Worm (Caenorhabditis elegans) whole organism, L4/young adult: ENCODE measurements around the gene C36E8.6.

Experiments used
- W03F9.2 ChIP-seq: fragments of 150-350 bp; optimal IDR thresholded peaks from 2 replicates; lab custom pipeline; 2014; ENCODE audit warnings: missing biosample characterization, missing genetic modification characterization
- dao-5 ChIP-seq: sonication (generic microtip); optimal IDR thresholded peaks from 2 replicates; lab custom pipeline; 2016; ENCODE audit warnings: missing genotype, missing genetic modification characterization, moderate library complexity, missing compliant biosample characterization
- him-1 ChIP-seq: sonication (generic microtip); optimal IDR thresholded peaks from 2 replicates; lab custom pipeline; 2016; ENCODE audit warnings: missing genotype, missing genetic modification reagents, missing genetic modification characterization, missing compliant biosample characterization

C36E8.6 gene

DNA sequence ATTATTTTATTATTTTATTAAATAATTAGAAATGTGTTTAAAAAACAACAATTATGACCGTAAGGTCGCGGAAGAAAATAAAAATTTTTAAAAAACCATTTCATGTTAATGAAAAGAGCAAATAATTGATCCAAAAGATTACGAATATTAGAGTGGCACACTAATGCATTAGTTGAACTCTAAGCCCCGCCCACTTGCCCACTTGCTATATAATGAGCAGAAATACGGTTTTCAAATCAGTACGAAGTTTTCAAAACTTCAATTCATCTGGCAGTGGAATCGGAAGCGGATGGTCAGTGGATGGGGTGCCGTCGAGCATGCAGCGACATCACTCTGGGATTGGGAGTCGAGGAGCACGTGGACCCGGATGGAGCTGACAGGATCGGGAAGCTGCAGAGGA is at the start of gene C36E8.6:
Gene C36E8.6, plus strand, starts transcription at position 301 of the 400 bp plus-strand sequence.
- no peak for TF ChIP-seq him-1 (tag; lab: Kevin White, UChicago)
- no peak for TF ChIP-seq W03F9.2 (tag; lab: Kevin White, UChicago)
- TF ChIP-seq dao-5 (tag; lab: Kevin White, UChicago): no peak

DNA sequence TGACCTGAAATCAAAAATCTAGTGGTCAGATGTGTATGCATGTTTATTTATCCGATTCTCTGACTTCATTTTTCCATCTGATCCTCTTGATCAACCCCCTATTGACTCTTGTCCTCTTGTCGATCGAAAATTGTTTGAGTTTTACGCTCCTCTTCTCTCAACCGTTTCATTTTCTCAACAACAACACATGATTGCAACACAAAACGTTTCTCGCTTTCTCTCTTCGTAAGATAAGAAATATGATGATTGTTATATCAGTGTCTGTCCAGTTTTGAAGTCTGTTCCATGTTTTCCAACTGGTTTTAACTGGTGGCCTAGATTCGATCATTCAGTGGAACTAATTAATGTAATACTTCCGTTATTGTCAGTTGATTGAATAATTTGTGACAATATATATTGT is 35.8 kb upstream of the C36E8.6 start:
- TF ChIP-seq W03F9.2 (tag; lab: Kevin White, UChicago) (no peak), dao-5 (tag; lab: Kevin White, UChicago) (no peak), him-1 (tag; lab: Kevin White, UChicago) (no peak)

DNA sequence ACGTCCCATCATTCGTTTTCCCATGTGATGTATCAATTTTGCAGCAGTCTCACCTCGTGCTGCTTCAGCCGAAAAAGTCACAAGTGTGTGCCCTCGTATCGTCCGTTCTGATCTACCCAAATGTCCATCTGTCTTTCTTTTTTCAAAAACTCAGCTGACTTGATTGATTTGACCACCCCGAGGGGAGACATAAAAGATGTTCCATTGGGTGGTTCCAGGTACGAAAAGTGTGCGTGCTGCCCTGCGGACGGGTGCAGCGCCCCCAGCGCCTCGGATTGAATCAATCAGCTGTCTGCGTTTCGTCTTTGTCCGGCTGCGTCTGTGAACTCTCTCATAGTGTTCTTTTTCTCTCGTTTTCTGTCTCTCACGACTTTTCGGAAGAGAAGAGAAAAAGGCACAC is 34.6 kb upstream of the C36E8.6 start:
- TF ChIP-seq him-1 (tag; lab: Kevin White, UChicago): peak; percentile 26
- no peak for TF ChIP-seq W03F9.2 (tag; lab: Kevin White, UChicago)

DNA sequence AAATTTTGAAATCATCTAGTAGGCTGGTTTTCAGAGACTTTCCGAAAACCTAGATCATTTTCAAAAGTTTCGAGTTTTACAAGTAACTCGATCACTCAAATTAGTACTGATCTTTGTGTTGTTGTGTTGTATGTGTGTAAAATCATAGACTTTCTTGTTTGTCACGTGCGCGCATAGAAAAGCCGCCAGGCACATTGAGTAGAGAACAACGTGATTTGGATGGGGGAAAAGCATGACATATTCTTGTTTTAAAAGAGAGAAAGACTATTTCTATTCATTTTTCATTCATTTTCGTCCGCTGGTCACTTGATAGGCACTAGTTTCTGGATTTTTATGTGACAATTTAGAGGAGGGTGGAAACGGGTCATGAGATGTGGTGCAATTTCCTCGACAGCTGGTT is 33.6 kb upstream of the C36E8.6 start:
- TF ChIP-seq W03F9.2 (tag; lab: Kevin White, UChicago) (no peak), dao-5 (tag; lab: Kevin White, UChicago) (no peak), him-1 (tag; lab: Kevin White, UChicago) (no peak)

DNA sequence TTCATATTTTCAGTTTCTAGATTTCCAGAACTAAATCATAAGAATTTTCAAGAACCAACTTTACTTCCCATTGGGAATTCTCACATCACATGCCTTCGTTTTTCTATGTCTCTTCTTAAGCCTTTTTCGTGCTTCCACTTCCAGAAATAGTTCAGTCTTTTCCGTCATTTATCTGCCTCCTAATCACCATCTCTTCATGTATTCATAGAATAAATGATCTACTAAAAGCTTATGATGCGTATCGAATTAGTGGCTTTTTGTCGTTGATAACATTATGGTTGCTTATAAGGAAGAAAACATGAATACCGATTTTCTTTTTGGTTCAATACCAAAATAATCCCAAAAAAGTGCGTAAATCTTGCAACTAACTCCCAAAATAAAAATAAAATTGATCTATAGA is 33.0 kb upstream of the C36E8.6 start:
- TF ChIP-seq him-1 (tag; lab: Kevin White, UChicago) (no peak), dao-5 (tag; lab: Kevin White, UChicago) (no peak), W03F9.2 (tag; lab: Kevin White, UChicago) (no peak)

DNA sequence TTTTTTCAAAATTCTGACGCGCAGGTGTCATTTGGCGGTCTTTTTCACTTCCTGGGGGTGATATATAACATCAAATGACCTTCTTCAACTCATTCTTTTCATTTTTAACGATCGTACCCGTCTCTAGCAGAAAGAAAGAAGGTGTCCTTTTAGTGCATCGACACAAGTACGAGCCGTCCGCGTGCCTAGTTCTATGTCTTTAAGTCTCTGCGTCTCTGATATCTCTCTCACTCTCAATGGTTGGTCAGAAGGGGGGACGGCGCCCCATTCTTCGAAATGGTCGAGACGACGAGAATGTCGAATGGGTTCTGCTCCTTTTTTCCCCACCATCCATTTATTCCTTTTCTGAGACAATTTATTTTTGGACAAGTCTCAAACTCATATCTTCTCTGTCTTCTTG is 32.2 kb upstream of the C36E8.6 start:
- TF ChIP-seq dao-5 (tag; lab: Kevin White, UChicago) (no peak), W03F9.2 (tag; lab: Kevin White, UChicago) (no peak), him-1 (tag; lab: Kevin White, UChicago) (peak; percentile 39)

DNA sequence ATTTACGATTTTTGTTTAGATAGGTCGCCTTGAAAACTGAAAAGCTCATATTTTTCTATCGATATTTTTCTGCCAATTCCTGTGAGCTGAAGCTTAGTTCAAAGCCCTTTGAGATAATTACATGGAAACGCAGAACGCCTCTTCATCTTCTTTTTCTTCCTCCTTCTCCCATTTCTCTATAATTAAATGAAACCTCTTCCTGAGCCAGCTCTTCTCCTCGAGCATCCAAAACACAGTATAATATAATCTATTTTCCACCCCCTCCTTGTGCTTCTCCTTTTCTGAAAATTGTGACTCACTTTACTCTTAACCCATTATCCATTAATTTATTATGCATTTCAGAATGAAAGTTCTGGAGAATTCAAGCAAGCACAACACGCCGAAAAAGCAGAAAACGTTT is 31.6 kb upstream of the C36E8.6 start, which contains the start of gene F37A8.5:
Gene F37A8.5, plus strand, starts transcription at position 332 of the 400 bp plus-strand sequence.
- TF ChIP-seq W03F9.2 (tag; lab: Kevin White, UChicago): no peak
- no peak for TF ChIP-seq dao-5 (tag; lab: Kevin White, UChicago)
- no peak for TF ChIP-seq him-1 (tag; lab: Kevin White, UChicago)

DNA sequence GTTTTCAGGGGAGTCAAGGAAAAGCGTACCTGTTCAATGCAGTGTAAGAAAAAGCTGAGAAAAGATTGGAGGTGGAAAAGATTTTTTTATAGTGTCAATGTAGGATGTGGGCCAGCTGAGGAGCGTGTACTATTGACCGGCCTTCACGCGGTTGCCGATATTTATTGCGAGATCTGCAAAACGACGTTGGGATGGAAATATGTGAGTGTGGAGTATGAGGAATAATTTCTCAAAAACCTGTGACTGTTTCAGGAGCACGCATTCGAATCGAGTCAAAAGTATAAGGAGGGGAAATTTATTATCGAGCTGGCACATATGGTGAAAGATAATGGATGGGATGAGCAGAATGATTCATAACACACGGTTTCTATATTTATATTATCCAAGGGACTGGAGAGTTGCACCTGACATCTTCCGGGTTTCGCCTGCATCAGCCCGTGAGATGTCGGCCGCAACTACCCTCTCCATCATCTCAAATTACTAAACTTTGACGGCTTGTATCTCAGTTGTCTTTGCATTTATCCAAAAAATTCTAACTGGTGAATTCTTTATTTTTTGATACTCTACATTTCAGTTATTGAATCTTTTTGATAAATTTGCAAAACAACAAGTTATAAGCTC is 30.6 kb upstream of the C36E8.6 start:
- TF ChIP-seq dao-5 (tag; lab: Kevin White, UChicago) (no peak), W03F9.2 (tag; lab: Kevin White, UChicago) (no peak)

DNA sequence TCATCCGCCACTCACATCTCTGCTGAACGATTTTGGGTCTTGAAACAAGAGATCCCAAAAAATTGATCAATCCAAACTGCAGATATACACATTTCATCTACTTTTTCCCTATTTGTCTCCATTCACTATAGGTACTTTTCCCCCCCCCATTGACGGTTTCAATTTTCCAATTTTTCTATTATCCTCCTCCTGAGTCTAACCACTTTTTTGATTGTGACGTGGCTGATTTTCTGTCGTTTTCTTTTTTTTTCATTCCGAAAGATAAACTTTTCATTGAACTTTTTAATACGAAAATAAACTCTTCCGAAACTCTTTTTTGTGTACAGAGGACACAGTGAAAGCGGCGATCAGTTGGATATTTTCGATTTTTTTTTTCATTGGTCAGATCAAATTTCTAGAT is 30.0 kb upstream of the C36E8.6 start:
- TF ChIP-seq him-1 (tag; lab: Kevin White, UChicago) (no peak), dao-5 (tag; lab: Kevin White, UChicago) (no peak), W03F9.2 (tag; lab: Kevin White, UChicago) (no peak)

DNA sequence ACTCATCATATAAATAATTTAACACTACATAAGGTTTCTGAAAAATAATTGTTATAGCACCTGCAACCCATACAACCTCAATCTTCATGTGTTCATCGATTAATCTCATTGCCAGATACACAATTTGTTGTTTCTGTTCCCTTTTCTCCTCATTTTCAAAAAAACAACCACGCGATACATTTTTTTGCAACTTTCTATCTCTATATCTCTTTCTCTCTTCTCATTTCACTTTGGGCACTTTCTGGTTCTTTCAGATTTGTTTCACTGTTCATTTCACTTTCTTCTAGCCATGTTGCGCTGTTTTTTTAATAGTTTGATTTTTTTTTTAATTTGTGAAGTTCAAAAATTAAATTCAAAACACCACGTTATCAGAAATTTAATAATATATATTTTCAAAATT is 28.7 kb upstream of the C36E8.6 start:
- TF ChIP-seq dao-5 (tag; lab: Kevin White, UChicago) (no peak), him-1 (tag; lab: Kevin White, UChicago) (no peak), W03F9.2 (tag; lab: Kevin White, UChicago) (no peak)

DNA sequence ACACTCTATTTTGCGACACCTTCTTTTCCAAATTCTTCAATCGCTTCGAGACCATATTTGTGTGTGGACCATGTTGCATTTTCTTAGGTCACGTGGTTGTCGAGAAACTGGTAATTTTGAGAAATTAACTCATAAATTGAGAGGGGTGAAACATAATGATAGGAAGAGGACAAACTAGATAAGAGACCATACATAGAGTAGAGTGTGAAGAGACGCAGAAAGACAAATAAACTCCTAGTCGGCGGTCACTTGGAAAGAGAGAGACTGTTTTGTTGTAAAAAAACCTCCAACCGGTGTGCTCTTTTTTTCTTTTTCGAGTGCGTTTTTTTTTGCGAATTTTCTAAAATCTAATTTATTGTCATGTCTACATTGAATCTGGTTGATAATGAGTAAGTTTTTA is 27.9 kb upstream of the C36E8.6 start, which contains the start of gene R10E9.3:
Gene R10E9.3, plus strand, starts transcription at position 235 of the 400 bp plus-strand sequence.
- TF ChIP-seq him-1 (tag; lab: Kevin White, UChicago) (no peak), W03F9.2 (tag; lab: Kevin White, UChicago) (no peak), dao-5 (tag; lab: Kevin White, UChicago) (no peak)

DNA sequence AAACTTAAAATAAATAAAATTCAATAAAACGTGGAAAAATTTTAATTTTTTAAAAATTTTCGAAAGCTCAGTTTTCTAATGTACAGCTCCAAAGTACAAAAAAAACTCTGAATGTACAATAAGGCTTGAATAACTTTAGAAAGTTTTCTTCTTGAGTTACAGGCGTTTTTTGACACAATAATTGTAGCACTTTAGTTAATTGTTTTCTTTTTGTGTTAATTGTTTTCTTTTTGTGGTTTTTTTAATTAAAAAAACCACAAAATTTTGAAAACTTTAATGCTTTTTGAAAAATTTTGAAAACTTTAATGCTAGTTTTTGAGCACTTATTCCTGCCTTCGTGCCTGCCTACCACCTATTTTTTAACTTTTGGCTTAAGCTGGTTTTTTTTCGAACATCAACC is 23.6 kb upstream of the C36E8.6 start, which contains the start of gene R10E9.2:
Gene R10E9.2, minus strand, starts transcription at position 101 of the 400 bp plus-strand sequence.
- TF ChIP-seq dao-5 (tag; lab: Kevin White, UChicago) (no peak), W03F9.2 (tag; lab: Kevin White, UChicago) (no peak), him-1 (tag; lab: Kevin White, UChicago) (no peak)

DNA sequence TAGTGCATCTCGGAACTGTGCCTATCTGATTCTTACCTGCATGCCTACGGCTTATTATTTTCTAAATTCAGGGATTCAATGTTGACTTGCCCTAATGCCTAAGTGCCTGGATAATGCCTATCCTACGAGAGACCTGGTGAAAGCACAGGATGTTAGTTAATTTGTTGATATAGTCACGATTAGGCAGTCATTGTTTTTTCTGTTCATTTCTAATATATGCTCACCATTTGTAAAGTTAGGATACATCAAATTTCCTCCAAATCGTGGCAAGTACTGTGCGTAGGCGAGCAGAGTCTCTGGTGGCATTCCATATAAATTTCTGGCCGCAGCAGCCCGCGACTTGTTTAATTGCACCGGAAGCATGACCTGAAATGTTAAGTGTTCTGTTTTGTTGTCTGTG is 21.7 kb upstream of the C36E8.6 start:
- TF ChIP-seq W03F9.2 (tag; lab: Kevin White, UChicago) (no peak), him-1 (tag; lab: Kevin White, UChicago) (no peak), dao-5 (tag; lab: Kevin White, UChicago) (no peak)

DNA sequence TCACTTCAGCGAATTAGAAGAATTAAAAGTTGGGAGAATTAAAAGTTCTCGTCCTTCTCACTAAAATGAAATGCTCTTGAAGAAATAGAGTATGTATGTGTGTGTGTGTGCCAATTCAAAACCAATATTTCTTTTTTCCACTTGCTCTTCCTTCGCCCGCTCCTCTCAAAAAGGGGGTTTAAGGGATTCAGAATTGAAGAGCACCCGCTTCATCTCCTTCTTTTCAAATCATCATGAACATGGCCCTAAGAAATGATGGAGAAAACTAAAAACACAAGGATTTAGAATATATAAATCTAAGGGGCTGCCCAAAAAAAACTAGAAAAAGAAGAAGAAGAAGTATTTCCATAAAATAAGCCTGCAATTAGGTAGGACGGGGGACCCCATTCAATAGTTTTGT is 18.7 kb upstream of the C36E8.6 start:
- TF ChIP-seq W03F9.2 (tag; lab: Kevin White, UChicago) (no peak), him-1 (tag; lab: Kevin White, UChicago) (no peak), dao-5 (tag; lab: Kevin White, UChicago) (no peak)
